Worm (Caenorhabditis elegans): ENCODE results near the gene ced-7.

The ced-7 gene

ce11 chrIII:9580039-9580891 is at the start of gene ced-7:
Gene ced-7 (minus strand): TSS chrIII:9580089.
- TF ChIP-seq lin-13 (GFP tag; optimal IDR thresholded peaks at IDR 0.05) (peak; percentile 18), crh-2 (tag; optimal IDR thresholded peaks at IDR 0.05) (peak; percentile 22), skn-1 (tag; optimal IDR thresholded peaks at IDR 0.05) (no peak), lsy-2 (tag; optimal IDR thresholded peaks at IDR 0.05) (peak in 1 of 2 experiments; percentile 54), nhr-129 (tag; optimal IDR thresholded peaks at IDR 0.05) (peak; percentile 60), C34F6.9 (tag; optimal IDR thresholded peaks at IDR 0.05) (peak; percentile 75), snpc-4 (tag; optimal IDR thresholded peaks at IDR 0.05) (no peak), egl-27 (tag; optimal IDR thresholded peaks at IDR 0.05) (no peak), unc-55 (GFP tag; optimal IDR thresholded peaks at IDR 0.05) (peak; percentile 44), gmeb-1 (tag; optimal IDR thresholded peaks at IDR 0.05) (no peak)

ce11 chrIII:9629054-9629453 is 49.2 kb upstream of the ced-7 start, which contains the start of gene tbg-1:
Gene tbg-1 (minus strand): TSS chrIII:9629154.
- TF ChIP-seq mdl-1 (tag; optimal IDR thresholded peaks at IDR 0.05) = no peak
- TF ChIP-seq ceh-16 (tag; optimal IDR thresholded peaks at IDR 0.05) = no peak
- TF ChIP-seq nhr-129 (tag; optimal IDR thresholded peaks at IDR 0.05) = no peak
- TF ChIP-seq unc-55 (GFP tag; optimal IDR thresholded peaks at IDR 0.05) = no peak
- TF ChIP-seq nhr-77 (tag; optimal IDR thresholded peaks at IDR 0.05) = no peak
- TF ChIP-seq F13H6.1 (tag; optimal IDR thresholded peaks at IDR 0.05) = no peak
- no peak for TF ChIP-seq dmd-4 (tag; optimal IDR thresholded peaks at IDR 0.05)
- no peak for TF ChIP-seq ztf-11 (tag; optimal IDR thresholded peaks at IDR 0.05)
- TF ChIP-seq sem-4 (tag; optimal IDR thresholded peaks at IDR 0.05) = no peak
- TF ChIP-seq sma-3 (GFP tag; optimal IDR thresholded peaks at IDR 0.05) = no peak
- TF ChIP-seq blmp-1 (tag; optimal IDR thresholded peaks at IDR 0.05; ENCODE audit: insufficient read depth) = no peak

ce11 chrIII:9626602-9627001 is 46.7 kb upstream of the ced-7 start:
- TF ChIP-seq sma-9 (GFP tag; optimal IDR thresholded peaks at IDR 0.05) (no peak), sma-9 (tag; optimal IDR thresholded peaks at IDR 0.05) (no peak), nhr-23 (tag; optimal IDR thresholded peaks at IDR 0.05) (no peak), mbf-1 (tag; optimal IDR thresholded peaks at IDR 0.05) (no peak), nhr-129 (tag; optimal IDR thresholded peaks at IDR 0.05) (peak; percentile 4), sma-3 (GFP tag; optimal IDR thresholded peaks at IDR 0.05) (no peak), F13H6.1 (tag; optimal IDR thresholded peaks at IDR 0.05) (no peak), nhr-6 (tag; optimal IDR thresholded peaks at IDR 0.05) (no peak), ztf-4 (tag; optimal IDR thresholded peaks at IDR 0.05) (peak; percentile 3), ceh-82 (tag; optimal IDR thresholded peaks at IDR 0.05) (no peak), elt-3 (tag; optimal IDR thresholded peaks at IDR 0.05) (no peak), lin-11 (tag; optimal IDR thresholded peaks at IDR 0.05) (no peak)

ce11 chrIII:9623460-9623859 is 43.6 kb upstream of the ced-7 start:
- no peak for TF ChIP-seq gmeb-1 (tag; optimal IDR thresholded peaks at IDR 0.05)
- TF ChIP-seq snpc-4 (tag; optimal IDR thresholded peaks at IDR 0.05) = no peak
- no peak for TF ChIP-seq lin-39 (tag; optimal IDR thresholded peaks at IDR 0.05)
- no peak for TF ChIP-seq peb-1 (tag; optimal IDR thresholded peaks at IDR 0.05)
- TF ChIP-seq skn-1 (tag; optimal IDR thresholded peaks at IDR 0.05) = no peak
- no peak for TF ChIP-seq crh-2 (tag; optimal IDR thresholded peaks at IDR 0.05)

ce11 chrIII:9621840-9622525 is 42.1 kb upstream of the ced-7 start:
- no peak for TF ChIP-seq ama-1 (optimal IDR thresholded peaks at IDR 0.05)
- TF ChIP-seq crh-2 (tag; optimal IDR thresholded peaks at IDR 0.05) = peak; percentile 27
- TF ChIP-seq C34F6.9 (tag; optimal IDR thresholded peaks at IDR 0.05) = no peak
- TF ChIP-seq dmd-4 (tag; optimal IDR thresholded peaks at IDR 0.05) = no peak
- peak; percentile 25 for TF ChIP-seq nhr-129 (tag; optimal IDR thresholded peaks at IDR 0.05)
- TF ChIP-seq fos-1 (tag; optimal IDR thresholded peaks at IDR 0.05) = peak; percentile 87
- TF ChIP-seq sem-4 (tag; optimal IDR thresholded peaks at IDR 0.05) = no peak
- no peak for TF ChIP-seq sma-3 (GFP tag; optimal IDR thresholded peaks at IDR 0.05)
- peak; percentile 29 for TF ChIP-seq sma-9 (GFP tag; optimal IDR thresholded peaks at IDR 0.05)
- no peak for TF ChIP-seq sma-9 (tag; optimal IDR thresholded peaks at IDR 0.05)
- TF ChIP-seq F13H6.1 (tag; optimal IDR thresholded peaks at IDR 0.05) = peak; percentile 25

Data from whole organism, L2 larva.